Worm (Caenorhabditis elegans) whole organism, L1 larva: ENCODE results near the gene C01G5.3.

Source experiments
- aha-1 ChIP-seq: fragments of 150-350 bp; optimal IDR thresholded peaks from 2 replicates; lab custom pipeline; 2014; ENCODE audit warnings: missing biosample characterization, missing genetic modification characterization
- ces-1 ChIP-seq: fragments of 150-350 bp; optimal IDR thresholded peaks from 2 replicates; lab custom pipeline; 2014; ENCODE audit warnings: missing biosample characterization, missing genetic modification reagents, missing genetic modification characterization
- elt-3 ChIP-seq, 6 experiments: fragments of 150-350 bp in 1 of 6; sonication (generic microtip); optimal IDR thresholded peaks; 2 replicates each; lab custom pipeline; 2017 to 2018; ENCODE audit warnings: missing biosample characterization in 6 of 6, missing genetic modification characterization in 6 of 6, inconsistent platforms in 1 of 6
- jun-1 ChIP-seq: fragments of 150-350 bp; optimal IDR thresholded peaks from 2 replicates; lab custom pipeline; 2014; ENCODE audit warnings: missing biosample characterization, missing genetic modification reagents, missing genetic modification characterization
- lsy-2 ChIP-seq, 2 experiments: fragments of 150-350 bp; optimal IDR thresholded peaks; 2 replicates each; lab custom pipeline; 2014; ENCODE audit warnings: missing biosample characterization in 2 of 2, missing genetic modification characterization in 2 of 2
- mdl-1 ChIP-seq, 2 experiments: fragments of 150-350 bp; optimal IDR thresholded peaks; 2 replicates each; lab custom pipeline; 2014 to 2017; ENCODE audit warnings: missing biosample characterization in 2 of 2, missing genetic modification characterization in 2 of 2, inconsistent platforms in 1 of 2
- nhr-84 ChIP-seq: sonication (generic microtip); optimal IDR thresholded peaks from 2 replicates; lab custom pipeline; 2017; ENCODE audit warnings: missing biosample characterization, missing genetic modification characterization
- pqm-1 ChIP-seq: sonication (generic microtip); optimal IDR thresholded peaks from 3 replicates; lab custom pipeline; 2017; ENCODE audit warnings: missing biosample characterization, missing genetic modification characterization
- unc-62 ChIP-seq: fragments of 150-350 bp; optimal IDR thresholded peaks from 2 replicates; lab custom pipeline; 2014; ENCODE audit warnings: missing biosample characterization, missing genetic modification reagents, missing genetic modification characterization
- unc-86 ChIP-seq: sonication (generic microtip); optimal IDR thresholded peaks from 2 replicates; lab custom pipeline; 2016; ENCODE audit warnings: missing genetic modification characterization, missing compliant biosample characterization

DNA sequence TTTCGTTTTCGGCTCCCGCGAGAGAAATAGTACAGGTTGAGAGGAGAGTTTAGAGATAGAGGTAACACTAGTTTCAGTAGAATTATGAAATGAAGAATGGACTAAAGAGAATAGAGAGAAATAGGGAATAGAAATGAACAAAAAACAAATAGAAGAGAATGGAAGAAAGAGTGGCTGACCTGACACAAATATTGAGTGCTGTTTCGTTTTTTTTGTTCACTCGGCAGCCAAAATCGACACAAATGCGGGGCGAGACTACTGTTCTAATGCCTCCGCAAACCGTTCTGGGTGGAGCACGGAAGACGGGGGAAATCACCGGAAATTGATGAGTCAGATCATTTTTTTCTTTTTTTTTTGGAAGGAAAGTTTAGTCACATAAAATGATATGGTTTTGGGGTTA is 36.6 kb downstream of the C01G5.3 start:
- TF ChIP-seq unc-62 (GFP tag; lab: Kevin White, UChicago) (no peak), unc-86 (tag; lab: Kevin White, UChicago) (no peak), ces-1 (no peak), nhr-84 (tag; lab: Kevin White, UChicago) (no peak), jun-1 (tag; lab: Kevin White, UChicago) (no peak), mdl-1 (tag; optimal IDR thresholded peaks at IDR 0.05; lab: Kevin White, UChicago) (no peak), pqm-1 (tag; lab: Kevin White, UChicago) (no peak), aha-1 (tag; lab: Kevin White, UChicago) (no peak), lsy-2 (tag; optimal IDR thresholded peaks at IDR 0.05; lab: Kevin White, UChicago) (no peak), elt-3 (tag; optimal IDR thresholded peaks at IDR 0.05; lab: Kevin White, UChicago) (no peak)
